Worm (Caenorhabditis elegans): ENCODE measurements around the gene lmbr-1.
"Not testable (repeated sequence)": the region's sequence is repeated elsewhere in the genome, so short reads cannot be mapped to it uniquely, and the experiment has no call there.

The lmbr-1 gene

DNA sequence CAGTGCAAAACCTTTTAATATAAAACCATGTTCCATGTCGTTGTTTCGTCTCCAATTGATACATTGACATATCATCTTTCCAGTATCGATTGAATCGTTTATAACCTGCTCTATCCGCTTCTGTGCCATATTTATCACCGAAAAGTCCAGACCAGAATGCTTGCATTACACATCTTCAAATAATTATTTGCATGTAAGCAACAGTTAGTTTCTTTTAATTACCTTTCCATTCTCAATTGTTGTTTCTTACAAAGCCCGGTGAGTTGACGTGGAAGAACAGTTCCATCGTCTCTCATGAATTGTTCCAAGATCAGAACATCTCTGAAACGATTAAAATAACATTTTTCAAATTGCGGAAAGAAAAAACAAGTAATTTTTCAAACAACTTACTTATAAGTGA, 40.8 kb upstream of the lmbr-1 start, which contains the start of gene iglr-2:
Gene iglr-2 (minus strand): TSS at position 101 of the 400 bp plus-strand sequence.
- TF ChIP-seq zip-5 (tag; optimal IDR thresholded peaks at IDR 0.05) (no peak), eyg-1 (tag; optimal IDR thresholded peaks at IDR 0.05) (no peak), ahr-1 (tag; optimal IDR thresholded peaks at IDR 0.05) (no peak), ttx-3 (tag; optimal IDR thresholded peaks at IDR 0.05) (no peak), hlh-13 (GFP tag; optimal IDR thresholded peaks at IDR 0.05) (no peak), sox-4 (tag; optimal IDR thresholded peaks at IDR 0.05) (no peak), madf-2 (tag; optimal IDR thresholded peaks at IDR 0.05) (no peak), ceh-18 (tag; optimal IDR thresholded peaks at IDR 0.05) (no peak), C08G9.2 (tag; optimal IDR thresholded peaks at IDR 0.05) (no peak), tbx-2 (tag; optimal IDR thresholded peaks at IDR 0.05) (no peak), ceh-9 (tag; optimal IDR thresholded peaks at IDR 0.05) (no peak)

DNA sequence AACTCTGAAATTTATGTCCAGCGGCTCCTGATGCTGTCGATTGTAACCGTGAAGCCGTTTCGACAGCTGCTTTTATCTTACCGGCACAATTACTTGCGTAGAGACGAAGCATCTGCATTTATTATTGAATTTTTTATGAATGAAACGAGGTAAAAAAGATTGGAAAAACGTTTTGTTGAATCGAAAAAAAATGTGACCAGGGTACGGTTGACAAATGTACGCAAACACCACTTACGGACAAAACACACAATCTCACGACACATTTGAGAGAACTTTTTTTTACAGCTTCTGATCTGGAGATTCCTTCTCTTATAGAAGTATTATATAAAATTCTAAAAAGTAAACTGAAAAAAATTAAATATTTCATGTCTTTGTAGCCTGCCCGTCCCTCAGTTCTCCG, 40.3 kb upstream of the lmbr-1 start, which contains the start of the genes mrps-18A and ZC262.2:
Gene mrps-18A (minus strand): TSS at position 141 of the 400 bp plus-strand sequence.
Gene ZC262.2 (plus strand): TSS at position 284 of the 400 bp plus-strand sequence.
- TF ChIP-seq hlh-30 (tag; optimal IDR thresholded peaks at IDR 0.05; ENCODE audit: insufficient read depth) (peak; percentile 62), pqm-1 (tag; optimal IDR thresholded peaks at IDR 0.05) (no peak), tbx-7 (tag; optimal IDR thresholded peaks at IDR 0.05) (no peak), elt-4 (tag; optimal IDR thresholded peaks at IDR 0.05) (no peak), che-1 (tag; optimal IDR thresholded peaks at IDR 0.05) (no peak), ceh-18 (tag; optimal IDR thresholded peaks at IDR 0.05) (no peak), K02D7.2 (tag; optimal IDR thresholded peaks at IDR 0.05) (no peak), nfya-1 (tag; optimal IDR thresholded peaks at IDR 0.05) (peak; percentile 9), gmeb-2 (tag; optimal IDR thresholded peaks at IDR 0.05) (no peak)

DNA sequence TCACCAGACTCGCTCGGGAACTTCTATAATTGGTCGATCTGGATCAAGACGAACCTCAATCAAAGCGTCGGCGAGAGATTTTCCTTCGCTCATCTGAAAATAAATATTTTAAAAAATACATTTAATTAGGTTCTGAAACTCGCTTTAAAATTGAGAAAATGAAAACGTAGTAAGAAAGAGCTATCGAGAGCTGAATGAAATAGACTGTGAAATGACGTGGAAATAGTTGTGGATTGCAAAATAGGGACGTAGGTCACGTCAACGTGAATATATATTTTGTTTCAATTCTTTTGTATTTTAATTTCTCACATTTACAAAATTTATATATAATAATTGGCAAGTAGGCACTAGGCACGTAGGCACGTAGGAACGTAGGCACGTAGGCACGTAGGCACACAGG, 37.6 kb upstream of the lmbr-1 start, which contains the start of gene ZC262.4:
Gene ZC262.4 (minus strand): TSS at position 101 of the 400 bp plus-strand sequence.
- TF ChIP-seq F13H6.1 (tag; optimal IDR thresholded peaks at IDR 0.05) (no peak), syd-9 (tag; optimal IDR thresholded peaks at IDR 0.05) (no peak), hlh-13 (GFP tag; optimal IDR thresholded peaks at IDR 0.05) (no peak), unc-86 (tag; optimal IDR thresholded peaks at IDR 0.05) (no peak), tbx-2 (tag; optimal IDR thresholded peaks at IDR 0.05) (no peak), nfya-1 (tag; optimal IDR thresholded peaks at IDR 0.05) (no peak), sox-2 (GFP tag; IDR thresholded peaks at IDR 0.05) (no peak), pros-1 (tag; optimal IDR thresholded peaks at IDR 0.05) (no peak), dmd-4 (tag; optimal IDR thresholded peaks at IDR 0.05; ENCODE audit: borderline replicate concordance) (no peak)

DNA sequence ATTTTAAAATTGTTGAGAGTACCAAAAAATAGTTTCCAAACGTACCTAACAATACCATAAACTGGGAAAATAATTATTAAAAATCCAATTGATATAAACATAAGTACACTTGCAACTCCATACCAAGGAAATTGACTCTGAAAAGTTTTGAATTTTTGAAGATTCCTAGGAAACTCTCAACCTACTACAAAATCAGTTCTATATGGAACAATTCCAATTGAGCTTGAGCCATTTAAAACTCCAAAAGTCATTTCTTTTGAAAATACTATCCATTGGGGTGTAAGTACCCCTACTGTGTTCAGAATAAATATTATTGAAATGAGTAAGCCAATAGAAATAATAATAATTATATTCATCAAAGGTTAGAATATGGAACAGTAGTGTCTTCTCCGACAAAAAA, 32.7 kb upstream of the lmbr-1 start, which contains the start of gene clc-28:
Gene clc-28 (minus strand): TSS at position 101 of the 400 bp plus-strand sequence.
- TF ChIP-seq hlh-8, ceh-24, unc-42 (tag; optimal IDR thresholded peaks at IDR 0.05): not testable (repeated sequence)

DNA sequence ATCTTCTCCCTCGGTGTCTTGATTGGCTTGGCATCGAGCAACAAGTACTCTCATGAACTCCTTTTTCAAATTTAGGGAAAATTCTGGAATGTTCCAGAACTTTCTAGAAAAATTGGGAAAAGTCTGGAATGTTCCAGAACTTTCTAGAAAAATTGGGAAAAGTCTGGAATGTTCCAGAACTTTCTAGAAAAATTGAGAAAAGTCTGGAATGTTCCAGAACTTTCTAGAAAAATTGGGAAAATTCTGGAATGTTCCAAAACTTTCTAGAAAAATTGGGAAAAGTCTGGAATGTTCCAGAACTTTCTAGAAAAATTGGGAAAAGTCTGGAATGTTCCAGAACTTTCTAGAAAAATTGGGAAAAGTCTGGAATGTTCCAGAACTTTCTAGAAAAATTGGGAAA, 27.8 kb upstream of the lmbr-1 start, which contains the start of gene ZC262.7:
Gene ZC262.7 (minus strand): TSS at position 54 of the 400 bp plus-strand sequence.
- TF ChIP-seq C08G9.2, hlh-8, K02D7.2 (tag; optimal IDR thresholded peaks at IDR 0.05): not testable (repeated sequence)

DNA sequence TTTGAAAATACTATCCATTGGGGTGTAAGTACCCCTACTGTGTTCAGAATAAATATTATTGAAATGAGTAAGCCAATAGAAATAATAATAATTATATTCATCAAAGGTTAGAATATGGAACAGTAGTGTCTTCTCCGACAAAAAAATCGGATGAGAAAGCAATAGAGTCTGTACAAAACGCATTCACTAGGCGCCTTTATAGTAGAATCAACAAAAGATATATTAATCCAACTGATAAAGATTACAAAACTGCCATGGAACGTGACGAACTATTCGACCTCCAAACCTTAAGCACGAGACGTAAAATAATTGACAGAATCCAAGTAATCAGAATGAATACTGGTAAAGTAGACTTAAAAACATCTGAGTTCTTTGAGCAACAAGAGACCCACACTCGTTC, 24.2 kb upstream of the lmbr-1 start, which contains the start of gene clc-29:
Gene clc-29 (minus strand): TSS at position 101 of the 400 bp plus-strand sequence.
- TF ChIP-seq ceh-24 (tag; optimal IDR thresholded peaks at IDR 0.05); hlh-13 (GFP tag; optimal IDR thresholded peaks at IDR 0.05); dmd-4 (tag; optimal IDR thresholded peaks at IDR 0.05; ENCODE audit: borderline replicate concordance): not testable (repeated sequence)
